Fruit fly (Drosophila melanogaster): Measurements from ENCODE around the gene stai.

stai gene

DNA sequence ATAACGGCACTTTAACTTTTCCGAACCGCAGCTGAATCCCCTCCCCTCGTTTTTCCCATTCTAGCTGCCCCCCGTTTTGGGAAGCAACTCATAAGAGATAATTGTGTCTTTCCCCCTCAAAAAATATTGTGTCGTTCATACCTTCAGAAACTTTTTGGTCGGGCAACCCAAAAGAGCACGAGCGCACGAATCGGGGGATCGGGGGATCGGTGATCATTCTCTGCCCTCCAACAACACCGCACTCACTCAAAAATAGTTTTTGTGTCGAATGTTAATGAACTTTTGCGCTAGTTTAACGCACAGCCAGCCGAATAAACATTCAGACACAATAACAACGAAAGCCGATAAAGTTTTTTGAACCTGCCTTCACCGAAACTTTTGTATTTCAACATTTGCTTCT is 9.8 kb upstream of the stai start (continued):
- peak; percentile 75 for TF ChIP-seq abd-A (tag; optimal IDR thresholded peaks at IDR 0.05)
- TF ChIP-seq vvl (GFP tag; IDR thresholded peaks at IDR 0.05): peak; percentile 19; the same call in 1 of the 2 replicates
- no peak for TF ChIP-seq CG16813 (GFP tag; IDR thresholded peaks at IDR 0.05; ENCODE audit: partially characterized antibody)
- no peak for TF ChIP-seq CG31441 (GFP tag; IDR thresholded peaks at IDR 0.05)
- no peak for TF ChIP-seq CG14965 (GFP tag; optimal IDR thresholded peaks at IDR 0.05; ENCODE audit: borderline replicate concordance)
- TF ChIP-seq caup (GFP tag; optimal IDR thresholded peaks at IDR 0.05; ENCODE audit: severe bottlenecking): no peak
- TF ChIP-seq CG6854 (GFP tag; optimal IDR thresholded peaks at IDR 0.05): no peak
- no peak for TF ChIP-seq CG11560 (tag; IDR thresholded peaks at IDR 0.05)
- peak; percentile 15 for TF ChIP-seq sqz (GFP tag; optimal IDR thresholded peaks at IDR 0.05)
- peak; percentile 79 for TF ChIP-seq crol (GFP tag; IDR thresholded peaks at IDR 0.05)
- no peak for TF ChIP-seq al (GFP tag; IDR thresholded peaks at IDR 0.05)
- TF ChIP-seq CG32532 (GFP tag; IDR thresholded peaks at IDR 0.05): no peak
- TF ChIP-seq wdn (GFP tag; IDR thresholded peaks at IDR 0.05): no peak
- no peak for TF ChIP-seq lab (GFP tag; optimal IDR thresholded peaks at IDR 0.05)
- TF ChIP-seq mirr (GFP tag; optimal IDR thresholded peaks at IDR 0.05): peak; percentile 64
- no peak for TF ChIP-seq CG17802 (tag; optimal IDR thresholded peaks at IDR 0.05)
- TF ChIP-seq nerfin-2 (GFP tag; IDR thresholded peaks at IDR 0.05; ENCODE audit: partially characterized antibody): 0 out of 2 replicates have a peak, but pooled peaks have one; percentile 8
- TF ChIP-seq sisA (GFP tag; IDR thresholded peaks at IDR 0.05): no peak
- TF ChIP-seq CG2199 (GFP tag; IDR thresholded peaks at IDR 0.05): 0 out of 3 replicates have a peak, but pooled peaks have one; percentile 41
- TF ChIP-seq CG10267 (tag; optimal IDR thresholded peaks at IDR 0.05): no peak
- TF ChIP-seq fd64A (GFP tag; optimal IDR thresholded peaks at IDR 0.05): no peak
- TF ChIP-seq Hr78 (GFP tag; optimal IDR thresholded peaks at IDR 0.05): peak in 1 of 2 experiments; percentile 77
- TF ChIP-seq onecut (GFP tag; IDR thresholded peaks at IDR 0.05): 0 out of 2 replicates have a peak, but pooled peaks have one; percentile 2
- TF ChIP-seq Lim3 (GFP tag; IDR thresholded peaks at IDR 0.05): no peak
- TF ChIP-seq p53 (GFP tag; optimal IDR thresholded peaks at IDR 0.05): no peak
- no peak for TF ChIP-seq Hr3 (GFP tag; optimal IDR thresholded peaks at IDR 0.05)
- no peak for TF ChIP-seq gcm2 (GFP tag; optimal IDR thresholded peaks at IDR 0.05)
- no peak for TF ChIP-seq NfI (GFP tag; optimal IDR thresholded peaks at IDR 0.05)
- TF ChIP-seq CG2116 (GFP tag; optimal IDR thresholded peaks at IDR 0.05): no peak
- no peak for TF ChIP-seq CG12155 (GFP tag; optimal IDR thresholded peaks at IDR 0.05)
- no peak for TF ChIP-seq Poxn (GFP tag; IDR thresholded peaks at IDR 0.05)
- TF ChIP-seq tx (GFP tag; optimal IDR thresholded peaks at IDR 0.05): no peak
- no peak for TF ChIP-seq dmrt99B (tag; optimal IDR thresholded peaks at IDR 0.05)
- TF ChIP-seq peb (GFP tag; IDR thresholded peaks at IDR 0.05): no peak
- TF ChIP-seq CG10462 (GFP tag; optimal IDR thresholded peaks at IDR 0.05): no peak
- no peak for TF ChIP-seq H15 (GFP tag; IDR thresholded peaks at IDR 0.05)

DNA sequence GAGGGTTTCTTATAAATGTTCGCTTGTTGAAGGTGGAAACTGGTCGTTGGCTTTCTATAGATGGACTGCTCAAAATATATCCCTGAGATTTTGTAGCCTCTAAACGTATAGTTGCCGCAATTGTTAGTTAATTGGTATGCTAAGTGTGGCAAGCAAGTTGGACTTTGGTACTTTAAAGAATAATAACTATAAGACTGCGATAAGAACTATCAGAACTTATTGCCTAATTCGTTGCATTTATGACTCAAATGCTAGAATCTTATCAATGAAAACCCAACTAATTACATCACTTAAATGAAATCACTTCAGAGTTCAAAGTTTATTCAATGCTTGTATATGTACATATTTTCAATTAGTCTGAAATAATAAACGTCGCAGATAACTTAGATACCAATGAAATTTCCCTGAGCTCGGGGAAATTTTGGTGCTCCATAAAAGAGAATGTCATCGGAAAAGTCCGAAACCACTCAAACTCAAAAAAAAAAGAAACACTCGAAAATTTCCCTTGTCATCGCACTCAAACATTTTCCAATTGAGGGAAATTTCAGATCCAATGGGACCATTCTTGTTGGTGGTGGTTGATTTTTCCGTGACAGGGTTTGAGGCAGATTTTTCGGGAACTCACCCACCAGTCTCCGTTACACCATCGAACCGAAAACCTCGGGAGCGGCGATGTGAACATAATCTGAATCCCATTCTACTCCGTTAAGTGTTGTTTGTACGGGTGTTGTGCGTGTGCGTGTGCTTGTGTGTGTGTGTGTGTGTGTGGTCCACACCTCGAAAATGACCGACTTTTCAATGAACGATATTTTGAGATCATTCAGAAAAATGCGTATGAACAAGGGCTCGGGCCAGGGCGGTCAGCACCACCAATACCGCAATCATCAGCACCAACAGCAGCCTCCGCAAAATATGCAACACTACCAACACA is 9.1 kb upstream of the stai start, which contains the start of gene CG45075:
TSS of gene CG45075 (plus strand) at position 627 of the 931 bp plus-strand sequence.
- TF ChIP-seq CG13775 (GFP tag; optimal IDR thresholded peaks at IDR 0.05) (no peak), nmo (GFP tag; optimal IDR thresholded peaks at IDR 0.05) (no peak), insv (GFP tag; optimal IDR thresholded peaks at IDR 0.05) (peak in 1 of 2 experiments; percentile 93), fd64A (GFP tag; optimal IDR thresholded peaks at IDR 0.05) (peak; percentile 1), dpn (GFP tag; optimal IDR thresholded peaks at IDR 0.05) (no peak), CG32767 (GFP tag; IDR thresholded peaks at IDR 0.05) (no peak), CG15601 (tag; optimal IDR thresholded peaks at IDR 0.05) (peak; percentile 30), stwl (tag; optimal IDR thresholded peaks at IDR 0.05) (peak; percentile 32), ab (GFP tag; optimal IDR thresholded peaks at IDR 0.05) (no peak), CG9215 (GFP tag; IDR thresholded peaks at IDR 0.05) (no peak), Elba2 (GFP tag; optimal IDR thresholded peaks at IDR 0.05) (no peak), CG12219 (GFP tag; optimal IDR thresholded peaks at IDR 0.05) (no peak), Hr3 (GFP tag; optimal IDR thresholded peaks at IDR 0.05) (no peak), CoRest (tag; optimal IDR thresholded peaks at IDR 0.05) (no peak), phol (tag; optimal IDR thresholded peaks at IDR 0.05) (no peak), corto (GFP tag; optimal IDR thresholded peaks at IDR 0.05) (no peak)

Measured in whole organism, embryonic.